Fruit fly (Drosophila melanogaster): ENCODE results near the gene ND-15.
A peak's percentile ranks its signal among the peaks of the same experiment; 100 is the strongest.

Gene ND-15

dm6 chr2L:66369-67278 is 47.9 kb upstream of the ND-15 start, which contains the start of gene dbr (continued):
- TF ChIP-seq slp2 (GFP tag; optimal IDR thresholded peaks at IDR 0.05) = no peak
- no peak for TF ChIP-seq tna (GFP tag; IDR thresholded peaks at IDR 0.05; ENCODE audit: partially characterized antibody)
- no peak for TF ChIP-seq slbo (GFP tag; IDR thresholded peaks at IDR 0.05)
- no peak for TF ChIP-seq eyg (GFP tag; optimal IDR thresholded peaks at IDR 0.05)
- TF ChIP-seq CG3995 (GFP tag; optimal IDR thresholded peaks at IDR 0.05) = no peak
- TF ChIP-seq lov (optimal IDR thresholded peaks at IDR 0.05) = no peak
- no peak for TF ChIP-seq lov (GFP tag; IDR thresholded peaks at IDR 0.05)
- TF ChIP-seq maf-S (GFP tag; optimal IDR thresholded peaks at IDR 0.05) = no peak
- TF ChIP-seq ham (GFP tag; IDR thresholded peaks at IDR 0.05) = no peak
- TF ChIP-seq CG14667 (GFP tag; IDR thresholded peaks at IDR 0.05) = no peak
- no peak for TF ChIP-seq CG10654 (GFP tag; optimal IDR thresholded peaks at IDR 0.05)
- TF ChIP-seq sob (GFP tag; IDR thresholded peaks at IDR 0.05) = 0 out of 2 replicates have a peak, but pooled peaks have one; percentile 32
- TF ChIP-seq Jarid2 (GFP tag; optimal IDR thresholded peaks at IDR 0.05) = peak; percentile 48
- TF ChIP-seq CG7556 (GFP tag; optimal IDR thresholded peaks at IDR 0.05) = no peak
- TF ChIP-seq tx (GFP tag; optimal IDR thresholded peaks at IDR 0.05) = no peak
- TF ChIP-seq Oaz (GFP tag; IDR thresholded peaks at IDR 0.05) = no peak
- TF ChIP-seq D19A (tag; optimal IDR thresholded peaks at IDR 0.05) = peak; percentile 10
- no peak for TF ChIP-seq Vsx1 (GFP tag; optimal IDR thresholded peaks at IDR 0.05)
- TF ChIP-seq sisA (GFP tag; IDR thresholded peaks at IDR 0.05) = no peak
- no peak for TF ChIP-seq Poxn (GFP tag; IDR thresholded peaks at IDR 0.05)
- TF ChIP-seq ci (GFP tag; IDR thresholded peaks at IDR 0.05) = peak; percentile 65; the same call in 2 of the 3 replicates
- TF ChIP-seq fu2 (GFP tag; optimal IDR thresholded peaks at IDR 0.05) = no peak
- peak; percentile 65 for TF ChIP-seq Deaf1 (tag; optimal IDR thresholded peaks at IDR 0.05)
- no peak for TF ChIP-seq croc (GFP tag; conservative IDR thresholded peaks at IDR 0.05)
- TF ChIP-seq CG6683 (GFP tag; optimal IDR thresholded peaks at IDR 0.05) = no peak
- TF ChIP-seq CG17912 (GFP tag; optimal IDR thresholded peaks at IDR 0.05) = peak; percentile 50
- TF ChIP-seq CG6254 (GFP tag; optimal IDR thresholded peaks at IDR 0.05) = no peak
- no peak for TF ChIP-seq Mad (GFP tag; optimal IDR thresholded peaks at IDR 0.05)
- TF ChIP-seq Dip2 (GFP tag; IDR thresholded peaks at IDR 0.05) = no peak
- TF ChIP-seq CG9876 (GFP tag; optimal IDR thresholded peaks at IDR 0.05) = no peak
- no peak for TF ChIP-seq CG6813 (GFP tag; optimal IDR thresholded peaks at IDR 0.05)
- TF ChIP-seq Doc2 (GFP tag; IDR thresholded peaks at IDR 0.05) = no peak
- TF ChIP-seq CG9215 (GFP tag; IDR thresholded peaks at IDR 0.05) = no peak
- TF ChIP-seq CG7745 (tag; optimal IDR thresholded peaks at IDR 0.05) = no peak
- TF ChIP-seq CG8478 (optimal IDR thresholded peaks at IDR 0.05) = no peak
- no peak for TF ChIP-seq HLH4C (GFP tag; IDR thresholded peaks at IDR 0.05; ENCODE audit: partially characterized antibody)
- peak; percentile 44 for TF ChIP-seq BtbVII (GFP tag; optimal IDR thresholded peaks at IDR 0.05)
- TF ChIP-seq CG33213 (GFP tag; optimal IDR thresholded peaks at IDR 0.05) = no peak
- no peak for TF ChIP-seq Dad (GFP tag; optimal IDR thresholded peaks at IDR 0.05)
- TF ChIP-seq dpn (GFP tag; optimal IDR thresholded peaks at IDR 0.05) = no peak
- TF ChIP-seq CG8924 (tag; optimal IDR thresholded peaks at IDR 0.05) = peak; percentile 63
- no peak for TF ChIP-seq slou (GFP tag; optimal IDR thresholded peaks at IDR 0.05)
- TF ChIP-seq Spps (tag; optimal IDR thresholded peaks at IDR 0.05) = no peak
- no peak for TF ChIP-seq emc (GFP tag; optimal IDR thresholded peaks at IDR 0.05)
- peak; percentile 68 for TF ChIP-seq HmgZ (tag; optimal IDR thresholded peaks at IDR 0.05)
- TF ChIP-seq unpg (GFP tag; optimal IDR thresholded peaks at IDR 0.05) = no peak
- TF ChIP-seq CG12219 (GFP tag; optimal IDR thresholded peaks at IDR 0.05) = no peak
- TF ChIP-seq CG17359 (tag; optimal IDR thresholded peaks at IDR 0.05) = no peak
- TF ChIP-seq CG7357 (GFP tag; IDR thresholded peaks at IDR 0.05) = no peak
- TF ChIP-seq Stat92E (GFP tag; optimal IDR thresholded peaks at IDR 0.05) = peak in 1 of 3 experiments; percentile 44
